Fruit fly (Drosophila melanogaster) whole organism, wandering third instar larva: ENCODE measurements around the gene CG43998.

Experiments used
- CrebA ChIP-seq: fragments of 200-800 bp; sonication (Bioruptor generic); optimal IDR thresholded peaks from 2 replicates; lab custom pipeline; 2016; ENCODE audit warnings: missing biosample characterization, mild to moderate bottlenecking, missing genetic modification characterization, borderline replicate concordance
- Dfd ChIP-seq: fragments of >200 bp; optimal IDR thresholded peaks from 2 replicates; lab custom pipeline; 2017; ENCODE audit warnings: missing biosample characterization, missing genetic modification characterization
- HLH106 ChIP-seq: fragments of 200-800 bp; optimal IDR thresholded peaks from 3 replicates; lab custom pipeline; 2019; ENCODE audit warnings: missing biosample characterization, mild to moderate bottlenecking, missing genetic modification characterization, moderate library complexity
- Hnf4 ChIP-seq: fragments of 200-800 bp; sonication (Bioruptor generic); optimal IDR thresholded peaks from 2 replicates; lab custom pipeline; 2016; ENCODE audit warnings: missing biosample characterization, mild to moderate bottlenecking, missing genetic modification characterization
- Myc ChIP-seq: fragments of >200 bp; optimal IDR thresholded peaks from 2 replicates; lab custom pipeline; 2017
- foxo ChIP-seq, 2 experiments: fragments of 200-800 bp; sonication (Bioruptor generic); optimal IDR thresholded peaks; 2 replicates in 1 of 2; 3 replicates in 1 of 2; lab custom pipeline; 2016 to 2017; ENCODE audit warnings: missing biosample characterization in 2 of 2, missing genetic modification characterization in 2 of 2
- fru ChIP-seq: fragments of 200-800 bp; sonication (Bioruptor generic); optimal IDR thresholded peaks from 3 replicates; lab custom pipeline; 2016; ENCODE audit warnings: missing biosample characterization, mild to moderate bottlenecking, missing genetic modification characterization
- lola ChIP-seq: fragments of >200 bp; optimal IDR thresholded peaks from 2 replicates; lab custom pipeline; 2017; ENCODE audit warnings: missing biosample characterization, missing genetic modification characterization
- sage ChIP-seq: fragments of 200-800 bp; sonication (Bioruptor generic); optimal IDR thresholded peaks from 2 replicates; lab custom pipeline; 2016; ENCODE audit warnings: missing biosample characterization, mild to moderate bottlenecking, missing genetic modification characterization
- usp ChIP-seq: fragments of >200 bp; optimal IDR thresholded peaks from 2 replicates; lab custom pipeline; 2017; ENCODE audit warnings: missing biosample characterization, missing genetic modification characterization

DNA sequence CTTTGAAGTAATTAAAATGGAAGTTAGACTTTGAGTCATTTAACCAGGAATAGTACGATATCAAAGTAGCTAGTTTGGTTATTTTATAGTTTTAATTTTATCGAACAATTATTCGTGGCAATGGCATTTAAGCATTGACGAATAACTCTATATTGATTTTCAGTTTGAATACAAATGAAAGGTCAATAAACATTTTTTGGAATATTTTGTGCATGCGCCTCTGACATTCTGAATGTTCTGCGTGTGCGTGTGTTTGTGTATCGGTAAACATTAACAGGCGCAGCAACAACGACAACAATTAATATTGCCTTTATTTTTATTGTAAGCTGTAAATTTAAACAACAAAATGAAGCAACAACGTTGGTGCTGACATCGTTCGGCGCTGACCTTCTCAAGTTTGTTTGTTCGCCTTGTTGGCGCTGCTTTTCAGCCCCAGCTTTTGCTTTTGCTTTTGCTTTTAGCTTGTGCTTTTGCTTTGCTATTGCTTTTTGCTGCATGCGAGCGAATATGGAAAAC, 19.4 kb downstream of the CG43998 start:
- TF ChIP-seq Myc (lab: Kevin White, UChicago) (no peak), lola (GFP tag; lab: Kevin White, UChicago) (no peak), CrebA (GFP tag; lab: Kevin White, UChicago) (no peak), usp (GFP tag; lab: Kevin White, UChicago) (no peak), HLH106 (tag; lab: Kevin White, UChicago) (peak; percentile 55), foxo (GFP tag; optimal IDR thresholded peaks at IDR 0.05; lab: Kevin White, UChicago) (peak in 1 of 2 experiments; percentile 53), sage (GFP tag; lab: Kevin White, UChicago) (no peak), fru (GFP tag; lab: Kevin White, UChicago) (peak; percentile 53), Dfd (no peak), Hnf4 (peak; percentile 26)
